Fruit fly (Drosophila melanogaster): ENCODE measurements around the gene CG12355.

DNA sequence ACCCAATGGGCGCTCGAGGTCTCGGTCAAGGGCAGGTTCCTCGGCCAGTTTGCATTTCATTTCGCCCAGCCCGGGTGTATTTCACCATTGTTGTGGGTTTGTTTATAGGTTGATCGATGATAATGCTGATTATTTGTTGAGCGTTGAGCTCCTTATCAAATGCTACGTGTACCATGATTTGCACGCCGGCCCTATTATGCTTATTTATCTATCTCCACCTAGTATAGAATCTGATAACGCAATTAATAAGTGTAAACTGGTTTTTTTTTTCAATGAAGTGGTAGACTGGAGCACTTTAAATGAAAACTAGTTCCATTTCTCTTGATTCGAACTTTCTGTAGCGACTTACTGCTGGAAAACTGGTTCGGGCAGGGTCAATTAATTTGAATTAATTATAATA lies 6.9 kb upstream of the CG12355 start:
- TF ChIP-seq Vsx2 (GFP tag; optimal IDR thresholded peaks at IDR 0.05; ENCODE audit: partially characterized antibody) (no peak), dsf (GFP tag; optimal IDR thresholded peaks at IDR 0.05; ENCODE audit: borderline replicate concordance) (no peak)

Data from whole organism, wandering third instar larva.